Fruit fly (Drosophila melanogaster) whole organism, embryonic: ENCODE results near the gene rempA.
A peak's percentile ranks its signal among the peaks of the same experiment; 100 is the strongest.

Experiments
- B-H1 ChIP-seq: fragments of 200-800 bp; sonication (Bioruptor generic); IDR thresholded peaks from 3 replicates; pipeline ENCODE4 v1.3.6; 2022; ENCODE audit warnings: missing biosample characterization, missing genetic modification characterization
- BEAF-32 ChIP-seq: fragments of 200-800 bp; sonication (Bioruptor generic); optimal IDR thresholded peaks from 3 replicates; lab custom pipeline; 2017; ENCODE audit warnings: missing biosample characterization, missing genetic modification characterization, mild to moderate bottlenecking, moderate library complexity, missing genetic modification reagents
- CG10321 ChIP-seq: fragments of 200-800 bp; sonication (Bioruptor generic); IDR thresholded peaks from 2 replicates; pipeline ENCODE4 v1.3.6; 2022; ENCODE audit warnings: missing biosample characterization, missing genetic modification characterization
- CG10431 ChIP-seq: fragments of 200-800 bp; sonication (Bioruptor generic); optimal IDR thresholded peaks from 3 replicates; lab custom pipeline; 2018; ENCODE audit warnings: missing biosample characterization, mild to moderate bottlenecking, missing genetic modification characterization
- CG10959 ChIP-seq: fragments of 200-800 bp; sonication (Bioruptor generic); IDR thresholded peaks from 2 replicates; pipeline ENCODE4 v1.3.6; 2022; ENCODE audit warnings: missing biosample characterization, missing genetic modification characterization
- CG11560 ChIP-seq: fragments of 200-800 bp; sonication (Bioruptor generic); IDR thresholded peaks from 3 replicates; pipeline ENCODE4 v1.3.6; 2022; ENCODE audit warnings: missing biosample characterization, missing genetic modification characterization
- CG11723 ChIP-seq: fragments of 200-800 bp; sonication (Bioruptor generic); optimal IDR thresholded peaks from 2 replicates; lab custom pipeline; 2017; ENCODE audit warnings: missing biosample characterization, mild to moderate bottlenecking, missing genetic modification characterization
- CG12236 ChIP-seq: fragments of 200-800 bp; sonication (Bioruptor generic); optimal IDR thresholded peaks from 2 replicates; lab custom pipeline; 2016; ENCODE audit warnings: missing biosample characterization, missing genetic modification characterization
- CG12942 ChIP-seq: fragments of 200-800 bp; sonication (Bioruptor generic); optimal IDR thresholded peaks from 3 replicates; lab custom pipeline; 2016; ENCODE audit warnings: missing biosample characterization, missing genetic modification characterization
- CG15696 ChIP-seq: fragments of 200-800 bp; sonication (Bioruptor generic); optimal IDR thresholded peaks from 2 replicates; lab custom pipeline; 2019; ENCODE audit warnings: missing biosample characterization, mild to moderate bottlenecking, missing genetic modification characterization, moderate library complexity
- CG30020 ChIP-seq: fragments of 200-800 bp; optimal IDR thresholded peaks from 2 replicates; lab custom pipeline; 2019; ENCODE audit warnings: missing biosample characterization, mild to moderate bottlenecking, missing genetic modification characterization, moderate library complexity
- CG31388 ChIP-seq: fragments of 200-800 bp; sonication (Bioruptor generic); optimal IDR thresholded peaks from 2 replicates; lab custom pipeline; 2016; ENCODE audit warnings: missing biosample characterization, missing genetic modification characterization
- CG6765 ChIP-seq: fragments of 200-800 bp; sonication (Bioruptor generic); optimal IDR thresholded peaks from 3 replicates; lab custom pipeline; 2017; ENCODE audit warnings: missing biosample characterization, mild to moderate bottlenecking, missing genetic modification characterization
- CG6791 ChIP-seq: fragments of 200-800 bp; sonication (Bioruptor generic); IDR thresholded peaks from 3 replicates; pipeline ENCODE4 v1.3.6; 2022; ENCODE audit warnings: missing biosample characterization, missing genetic modification characterization; ENCODE audit not compliant: partially characterized antibody
- CG9727 ChIP-seq: fragments of 200-800 bp; sonication (Bioruptor generic); optimal IDR thresholded peaks from 3 replicates; lab custom pipeline; 2017; ENCODE audit warnings: missing biosample characterization, mild to moderate bottlenecking, missing genetic modification characterization
- CoRest ChIP-seq: fragments of 200-800 bp; sonication (Bioruptor generic); optimal IDR thresholded peaks from 3 replicates; lab custom pipeline; 2018; ENCODE audit warnings: missing biosample characterization, mild to moderate bottlenecking, missing genetic modification characterization, moderate library complexity
- D19A ChIP-seq: fragments of 200-800 bp; optimal IDR thresholded peaks from 3 replicates; lab custom pipeline; 2019; ENCODE audit warnings: missing biosample characterization, mild to moderate bottlenecking, missing genetic modification characterization, moderate library complexity
- Dek ChIP-seq: fragments of 200-800 bp; sonication (Bioruptor generic); optimal IDR thresholded peaks from 3 replicates; lab custom pipeline; 2019; ENCODE audit warnings: missing biosample characterization, mild to moderate bottlenecking, missing genetic modification characterization, moderate library complexity
- Elba2 ChIP-seq: fragments of 200-800 bp; sonication (Bioruptor generic); optimal IDR thresholded peaks from 3 replicates; lab custom pipeline; 2016; ENCODE audit warnings: missing biosample characterization, missing genetic modification characterization
- Ets97D ChIP-seq: fragments of 200-800 bp; sonication (Bioruptor generic); optimal IDR thresholded peaks from 3 replicates; lab custom pipeline; 2016; ENCODE audit warnings: missing biosample characterization, missing genetic modification characterization
- GATAe ChIP-seq: fragments of 200-800 bp; sonication (Bioruptor generic); conservative IDR thresholded peaks from 2 replicates; pipeline ENCODE4 v1.3.6; 2022; ENCODE audit warnings: missing biosample characterization, missing genetic modification characterization
- HLH4C ChIP-seq: fragments of 200-800 bp; sonication (Bioruptor generic); IDR thresholded peaks from 3 replicates; pipeline ENCODE4 v1.3.6; 2022; ENCODE audit warnings: missing biosample characterization, missing genetic modification characterization; ENCODE audit not compliant: partially characterized antibody
- Hr39 ChIP-seq: fragments of >200 bp; optimal IDR thresholded peaks from 2 replicates; lab custom pipeline; 2017
- Lpt ChIP-seq: fragments of >200 bp; optimal IDR thresholded peaks from 2 replicates; lab custom pipeline; 2018; ENCODE audit warnings: missing biosample characterization, missing genetic modification characterization
- MESR4 ChIP-seq: fragments of 200-800 bp; sonication (Bioruptor generic); optimal IDR thresholded peaks from 2 replicates; lab custom pipeline; 2018; ENCODE audit warnings: missing biosample characterization, mild to moderate bottlenecking, missing genetic modification characterization, moderate library complexity
- Med ChIP-seq: fragments of 200-800 bp; sonication (Bioruptor generic); peaks from one replicate; lab custom pipeline; 2016; ENCODE audit warnings: missing biosample characterization, missing genetic modification characterization, mild to moderate bottlenecking, inconsistent platforms, moderate library complexity
- NC2β ChIP-seq: fragments of 200-800 bp; sonication (Bioruptor generic); optimal IDR thresholded peaks from 2 replicates; lab custom pipeline; 2016; ENCODE audit warnings: missing biosample characterization, missing genetic modification characterization
- Nf-YB ChIP-seq: fragments of 200-800 bp; sonication (Bioruptor generic); optimal IDR thresholded peaks from 3 replicates; lab custom pipeline; 2019; ENCODE audit warnings: missing biosample characterization, mild to moderate bottlenecking, missing genetic modification characterization, moderate library complexity
- Opbp ChIP-seq: fragments of 200-800 bp; sonication (Bioruptor generic); IDR thresholded peaks from 3 replicates; pipeline ENCODE4 v1.3.6; 2022; ENCODE audit warnings: missing biosample characterization, missing genetic modification characterization; ENCODE audit not compliant: partially characterized antibody
- Scr ChIP-seq: fragments of 200-800 bp; sonication (Bioruptor generic); IDR thresholded peaks from 2 replicates; pipeline ENCODE4 v1.3.6; 2022; ENCODE audit warnings: missing biosample characterization, missing genetic modification characterization; ENCODE audit not compliant: partially characterized antibody
- Tbp ChIP-seq: fragments of >200 bp; optimal IDR thresholded peaks from 2 replicates; lab custom pipeline; 2018; ENCODE audit warnings: missing biosample characterization, missing genetic modification characterization
- az2 ChIP-seq: fragments of 200-800 bp; sonication (Bioruptor generic); optimal IDR thresholded peaks from 3 replicates; lab custom pipeline; 2016; ENCODE audit warnings: missing biosample characterization, missing genetic modification characterization
- bigmax ChIP-seq: fragments of 200-800 bp; sonication (Bioruptor generic); optimal IDR thresholded peaks from 2 replicates; lab custom pipeline; 2018; ENCODE audit warnings: missing biosample characterization, mild to moderate bottlenecking, missing genetic modification characterization
- bsh ChIP-seq, 2 experiments: fragments of 200-800 bp; sonication (Bioruptor generic); optimal IDR thresholded peaks; 2 replicates each; lab custom pipeline; 2017 to 2018; ENCODE audit warnings: mild to moderate bottlenecking in 2 of 2, missing biosample characterization in 2 of 2, missing genetic modification characterization in 2 of 2, moderate library complexity in 1 of 2
- dm ChIP-seq: fragments of 200-800 bp; sonication (Bioruptor generic); optimal IDR thresholded peaks from 3 replicates; lab custom pipeline; 2016; ENCODE audit warnings: missing biosample characterization, missing genetic modification characterization
- ems ChIP-seq: fragments of 200-800 bp; sonication (Bioruptor generic); optimal IDR thresholded peaks from 3 replicates; lab custom pipeline; 2016; ENCODE audit warnings: missing biosample characterization, missing genetic modification characterization
- gfzf ChIP-seq: fragments of 200-800 bp; sonication (Bioruptor generic); optimal IDR thresholded peaks from 2 replicates; lab custom pipeline; 2016; ENCODE audit warnings: missing biosample characterization, mild to moderate bottlenecking, missing genetic modification characterization, moderate library complexity
- jigr1 ChIP-seq: fragments of 200-800 bp; sonication (Bioruptor generic); IDR thresholded peaks from 3 replicates; pipeline ENCODE4 v1.3.6; 2022; ENCODE audit warnings: missing biosample characterization, missing genetic modification characterization
- jing ChIP-seq: fragments of 200-800 bp; sonication (Bioruptor generic); optimal IDR thresholded peaks from 2 replicates; lab custom pipeline; 2018; ENCODE audit warnings: missing biosample characterization, mild to moderate bottlenecking, missing genetic modification characterization
- kay ChIP-seq: fragments of 200-800 bp; sonication (Bioruptor generic); optimal IDR thresholded peaks from 2 replicates; lab custom pipeline; 2016; ENCODE audit warnings: missing biosample characterization, missing genetic modification characterization
- nerfin-1 ChIP-seq: fragments of 200-800 bp; sonication (Bioruptor generic); optimal IDR thresholded peaks from 3 replicates; lab custom pipeline; 2019; ENCODE audit warnings: missing biosample characterization, mild to moderate bottlenecking, missing genetic modification characterization, moderate library complexity
- oc ChIP-seq: fragments of 200-800 bp; sonication (Bioruptor generic); optimal IDR thresholded peaks from 2 replicates; lab custom pipeline; 2018; ENCODE audit warnings: missing biosample characterization, mild to moderate bottlenecking, missing genetic modification characterization, moderate library complexity
- p53 ChIP-seq: fragments of 200-800 bp; sonication (Bioruptor generic); optimal IDR thresholded peaks from 2 replicates; lab custom pipeline; 2016; ENCODE audit warnings: missing biosample characterization, missing genetic modification characterization
- pho ChIP-seq: fragments of 200-800 bp; sonication (Bioruptor generic); optimal IDR thresholded peaks from 2 replicates; lab custom pipeline; 2016; ENCODE audit warnings: missing biosample characterization, missing genetic modification characterization
- pum ChIP-seq: fragments of 200-800 bp; sonication (Bioruptor generic); optimal IDR thresholded peaks from 2 replicates; lab custom pipeline; 2016; ENCODE audit warnings: missing biosample characterization, missing genetic modification characterization
- ranshi ChIP-seq: fragments of 200-800 bp; sonication (Bioruptor generic); IDR thresholded peaks from 2 replicates; pipeline ENCODE4 v1.3.6; 2022; ENCODE audit warnings: missing biosample characterization, missing genetic modification characterization
- sim ChIP-seq: fragments of 200-800 bp; sonication (Bioruptor generic); IDR thresholded peaks from 2 replicates; pipeline ENCODE4 v1.3.6; 2022; ENCODE audit warnings: missing biosample characterization, missing genetic modification characterization
- slp2 ChIP-seq: fragments of 200-800 bp; sonication (Bioruptor generic); optimal IDR thresholded peaks from 2 replicates; lab custom pipeline; 2016; ENCODE audit warnings: missing biosample characterization, missing genetic modification characterization
- tap ChIP-seq: fragments of 200-800 bp; optimal IDR thresholded peaks from 3 replicates; lab custom pipeline; 2019; ENCODE audit warnings: missing biosample characterization, mild to moderate bottlenecking, missing genetic modification characterization, moderate library complexity
- toy ChIP-seq: fragments of 200-800 bp; sonication (Bioruptor generic); IDR thresholded peaks from 2 replicates; pipeline ENCODE4 v1.3.6; 2022; ENCODE audit warnings: missing biosample characterization, missing genetic modification characterization
- wor ChIP-seq: fragments of 200-800 bp; sonication (Bioruptor generic); IDR thresholded peaks from 2 replicates; pipeline ENCODE4 v1.3.6; 2022; ENCODE audit warnings: missing biosample characterization, missing genetic modification characterization

Gene rempA

DNA sequence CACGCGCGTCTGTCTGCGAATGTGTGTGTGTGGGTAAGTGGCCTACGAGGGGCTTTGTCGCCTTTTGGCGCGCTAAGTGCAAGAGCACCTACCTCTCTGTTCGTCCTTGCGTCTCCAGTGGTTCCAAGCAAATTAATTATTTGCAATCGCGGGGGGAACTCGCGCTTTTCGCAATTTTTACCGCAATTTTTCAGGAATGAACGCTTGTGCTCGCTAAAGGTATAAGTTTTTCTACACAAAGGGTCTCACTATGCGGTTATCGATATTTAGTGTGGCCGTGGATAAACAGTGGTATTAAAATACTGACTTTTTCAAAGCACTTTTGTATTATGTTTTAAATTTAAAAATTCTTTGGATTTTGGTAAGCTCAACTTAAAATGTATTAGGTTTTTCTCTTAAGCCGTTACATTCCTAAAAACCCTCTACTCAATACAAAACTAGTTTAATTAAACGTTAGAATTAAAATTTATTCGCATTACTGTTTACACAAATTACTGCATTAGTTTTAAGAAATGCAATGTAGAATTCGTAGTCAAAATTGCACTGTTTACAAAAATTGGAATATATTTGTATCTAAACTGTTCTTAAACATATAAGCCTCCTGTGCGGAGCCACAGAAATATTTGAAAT lies 17.7 kb downstream of the rempA start, which contains the start of gene lwr (continued):
- TF ChIP-seq BEAF-32: peak; percentile 79
- TF ChIP-seq slp2: no peak
- TF ChIP-seq wor (GFP tag; lab: Robert Waterston, UW): no peak
- no peak for TF ChIP-seq CG10959
- TF ChIP-seq nerfin-1 (tag; lab: Kevin White, UChicago): peak; percentile 59
- no peak for TF ChIP-seq sim
- no peak for TF ChIP-seq CG9727 (GFP tag; lab: Kevin White, UChicago)
- TF ChIP-seq Med (GFP tag; lab: Kevin White, UChicago): peak; percentile 59
- no peak for TF ChIP-seq GATAe (GFP tag; lab: Robert Waterston, UW)
- no peak for TF ChIP-seq pum (GFP tag; lab: Kevin White, UChicago)
- no peak for TF ChIP-seq ems
- no peak for TF ChIP-seq Elba2
- TF ChIP-seq jing (GFP tag; lab: Kevin White, UChicago): no peak
- TF ChIP-seq bsh (GFP tag; optimal IDR thresholded peaks at IDR 0.05; lab: Kevin White, UChicago): no peak
- TF ChIP-seq CG6765 (GFP tag; lab: Kevin White, UChicago): no peak
- no peak for TF ChIP-seq CG11560
- TF ChIP-seq tap (tag; lab: Kevin White, UChicago): no peak
- TF ChIP-seq pho (GFP tag; lab: Kevin White, UChicago): no peak
- TF ChIP-seq bigmax (GFP tag; lab: Kevin White, UChicago): no peak
- no peak for TF ChIP-seq oc (tag; lab: Kevin White, UChicago)
- TF ChIP-seq HLH4C (GFP tag; lab: Robert Waterston, UW): peak; percentile 33; the same call in 1 of the 3 replicates
- no peak for TF ChIP-seq Lpt
- no peak for TF ChIP-seq CG12942 (GFP tag; lab: Kevin White, UChicago)
- TF ChIP-seq kay: no peak
- no peak for TF ChIP-seq Hr39 (lab: Kevin White, UChicago)
- no peak for TF ChIP-seq Nf-YB (GFP tag; lab: Kevin White, UChicago)
- TF ChIP-seq az2: no peak
- TF ChIP-seq Dek (tag; lab: Kevin White, UChicago): no peak
- no peak for TF ChIP-seq CG31388 (GFP tag; lab: Kevin White, UChicago)
- peak; percentile 57 for TF ChIP-seq Scr (GFP tag; lab: Robert Waterston, UW)
- TF ChIP-seq CG30020 (tag; lab: Kevin White, UChicago): peak; percentile 38
- TF ChIP-seq CoRest (tag; lab: Kevin White, UChicago): peak; percentile 15
- TF ChIP-seq p53: no peak
- no peak for TF ChIP-seq CG15696 (tag; lab: Kevin White, UChicago)
- no peak for TF ChIP-seq CG10431
- TF ChIP-seq jigr1 (GFP tag; lab: Robert Waterston, UW): no peak
- peak; percentile 80 for TF ChIP-seq MESR4 (GFP tag; lab: Kevin White, UChicago)
- TF ChIP-seq dm: peak; percentile 43
- TF ChIP-seq CG12236 (GFP tag; lab: Kevin White, UChicago): no peak
- TF ChIP-seq toy (GFP tag; lab: Robert Waterston, UW): no peak
- TF ChIP-seq CG11723: no peak
- TF ChIP-seq NC2β (GFP tag; lab: Kevin White, UChicago): no peak
- peak; percentile 27 for TF ChIP-seq Ets97D (GFP tag; lab: Kevin White, UChicago)
- TF ChIP-seq Tbp (GFP tag; lab: Kevin White, UChicago): no peak
- TF ChIP-seq gfzf: peak; percentile 83
- peak; percentile 64; the same call in 1 of the 3 replicates for TF ChIP-seq Opbp (GFP tag; lab: Robert Waterston, UW)
- TF ChIP-seq CG6791 (GFP tag; lab: Robert Waterston, UW): no peak
- no peak for TF ChIP-seq CG10321 (GFP tag; lab: Robert Waterston, UW)
- no peak for TF ChIP-seq ranshi
- TF ChIP-seq B-H1 (GFP tag; lab: Robert Waterston, UW): no peak
- TF ChIP-seq D19A: no peak
